Worm (Caenorhabditis elegans) whole organism, mixed stage, embryonic: ENCODE results near the gene F36D4.5.
"Not testable (repeated sequence)": the region's sequence is repeated elsewhere in the genome, so short reads cannot be mapped to it uniquely, and the experiment has no call there.

Source experiments
- M03D4.4 ChIP-seq: sonication (generic microtip); optimal IDR thresholded peaks from 2 replicates; lab custom pipeline; 2017; ENCODE audit warnings: mild to moderate bottlenecking, missing genetic modification characterization, missing compliant biosample characterization
- bed-3 ChIP-seq: fragments of 200-800 bp; sonication (Bioruptor generic); optimal IDR thresholded peaks from 3 replicates; lab custom pipeline; 2018; ENCODE audit warnings: mild to moderate bottlenecking, missing genetic modification characterization, moderate library complexity, missing compliant biosample characterization
- blmp-1 ChIP-seq: fragments of 150-350 bp; optimal IDR thresholded peaks from 2 replicates; lab custom pipeline; 2014; ENCODE audit warnings: missing biosample characterization, missing genetic modification characterization
- ceh-39 ChIP-seq: fragments of 150-350 bp; optimal IDR thresholded peaks from 2 replicates; lab custom pipeline; 2014; ENCODE audit warnings: missing biosample characterization, missing genetic modification characterization
- ceh-43 ChIP-seq: fragments of 200-800 bp; sonication (Bioruptor generic); optimal IDR thresholded peaks from 2 replicates; lab custom pipeline; 2018; ENCODE audit warnings: mild to moderate bottlenecking, missing genetic modification characterization, moderate library complexity, missing compliant biosample characterization
- ceh-83 ChIP-seq: fragments of 200-800 bp; sonication (Bioruptor generic); optimal IDR thresholded peaks from 2 replicates; lab custom pipeline; 2018; ENCODE audit warnings: mild to moderate bottlenecking, missing genetic modification characterization, missing compliant biosample characterization
- ces-1 ChIP-seq: fragments of 150-350 bp; optimal IDR thresholded peaks from 2 replicates; lab custom pipeline; 2014; ENCODE audit warnings: missing biosample characterization, missing genetic modification reagents, missing genetic modification characterization
- cnd-1 ChIP-seq: fragments of 200-800 bp; sonication (Bioruptor generic); optimal IDR thresholded peaks from 2 replicates; lab custom pipeline; 2018; ENCODE audit warnings: mild to moderate bottlenecking, missing genetic modification characterization, missing compliant biosample characterization
- drap-1 ChIP-seq: fragments of 200-800 bp; sonication (Bioruptor generic); optimal IDR thresholded peaks from 3 replicates; lab custom pipeline; 2018; ENCODE audit warnings: mild to moderate bottlenecking, missing genetic modification characterization, missing compliant biosample characterization
- elt-3 ChIP-seq: fragments of 150-350 bp; optimal IDR thresholded peaks from 2 replicates; lab custom pipeline; 2014; ENCODE audit warnings: missing biosample characterization, missing genetic modification characterization
- flh-1 ChIP-seq: fragments of 200-800 bp; sonication (Bioruptor generic); optimal IDR thresholded peaks from 2 replicates; lab custom pipeline; 2018; ENCODE audit warnings: mild to moderate bottlenecking, missing genetic modification characterization, moderate library complexity, missing compliant biosample characterization
- ham-2 ChIP-seq: fragments of 200-800 bp; sonication (Bioruptor generic); optimal IDR thresholded peaks from 2 replicates; lab custom pipeline; 2018; ENCODE audit warnings: mild to moderate bottlenecking, missing genetic modification characterization, missing compliant biosample characterization
- lin-13 ChIP-seq: fragments of 150-350 bp; optimal IDR thresholded peaks from 2 replicates; lab custom pipeline; 2014; ENCODE audit warnings: missing biosample characterization, missing genetic modification characterization
- lin-32 ChIP-seq: fragments of 200-800 bp; sonication (Bioruptor generic); optimal IDR thresholded peaks from 2 replicates; lab custom pipeline; 2018; ENCODE audit warnings: mild to moderate bottlenecking, missing genetic modification characterization, missing compliant biosample characterization
- mab-5 ChIP-seq: fragments of 150-350 bp; optimal IDR thresholded peaks from 2 replicates; lab custom pipeline; 2014; ENCODE audit warnings: missing biosample characterization, missing genetic modification characterization
- mep-1 ChIP-seq: fragments of 150-350 bp; optimal IDR thresholded peaks from 2 replicates; lab custom pipeline; 2017; ENCODE audit warnings: missing biosample characterization, missing genetic modification reagents, missing genetic modification characterization, inconsistent platforms
- mls-2 ChIP-seq: sonication (generic microtip); optimal IDR thresholded peaks from 2 replicates; lab custom pipeline; 2016; ENCODE audit warnings: mild to moderate bottlenecking, missing genetic modification characterization, moderate library complexity, missing compliant biosample characterization
- nhr-12 ChIP-seq: fragments of 150-350 bp; optimal IDR thresholded peaks from 2 replicates; lab custom pipeline; 2014; ENCODE audit warnings: missing biosample characterization, missing genetic modification characterization
- nhr-2 ChIP-seq: fragments of 150-350 bp; optimal IDR thresholded peaks from 2 replicates; lab custom pipeline; 2014; ENCODE audit warnings: missing biosample characterization, missing genetic modification characterization
- nhr-237 ChIP-seq: fragments of 150-350 bp; optimal IDR thresholded peaks from 2 replicates; lab custom pipeline; 2014; ENCODE audit warnings: missing biosample characterization, missing genetic modification characterization
- nhr-28 ChIP-seq: fragments of 150-350 bp; optimal IDR thresholded peaks from 2 replicates; lab custom pipeline; 2014; ENCODE audit warnings: missing biosample characterization, missing genetic modification characterization
- nhr-76 ChIP-seq: sonication (generic microtip); optimal IDR thresholded peaks from 2 replicates; lab custom pipeline; 2017; ENCODE audit warnings: missing biosample characterization, missing genetic modification characterization
- pha-4 ChIP-seq: fragments of 150-350 bp; optimal IDR thresholded peaks from 2 replicates; lab custom pipeline; 2018; ENCODE audit warnings: missing biosample characterization, missing genetic modification reagents, missing genetic modification characterization
- sem-2 ChIP-seq: fragments of 200-800 bp; sonication (Bioruptor generic); optimal IDR thresholded peaks from 2 replicates; lab custom pipeline; 2018; ENCODE audit warnings: mild to moderate bottlenecking, missing genetic modification characterization, missing compliant biosample characterization
- snpc-4 ChIP-seq: fragments of 150-350 bp; optimal IDR thresholded peaks from 2 replicates; lab custom pipeline; 2014; ENCODE audit warnings: missing biosample characterization, missing genetic modification characterization
- tbx-8 ChIP-seq: fragments of 200-800 bp; sonication (Bioruptor generic); optimal IDR thresholded peaks from 2 replicates; lab custom pipeline; 2018; ENCODE audit warnings: mild to moderate bottlenecking, missing genetic modification characterization, moderate library complexity, missing compliant biosample characterization
- unc-120 ChIP-seq: sonication (generic microtip); optimal IDR thresholded peaks from 2 replicates; lab custom pipeline; 2017; ENCODE audit warnings: missing genetic modification characterization, missing compliant biosample characterization; ENCODE audit not compliant: poor library complexity, severe bottlenecking
- unc-39 ChIP-seq: fragments of 150-350 bp; optimal IDR thresholded peaks from 2 replicates; lab custom pipeline; 2014; ENCODE audit warnings: missing biosample characterization, missing genetic modification characterization
- unc-62 ChIP-seq: fragments of 150-350 bp; optimal IDR thresholded peaks from 2 replicates; lab custom pipeline; 2014; ENCODE audit warnings: missing biosample characterization, missing genetic modification reagents, missing genetic modification characterization
- zip-8 ChIP-seq: fragments of 150-350 bp; optimal IDR thresholded peaks from 2 replicates; lab custom pipeline; 2014; ENCODE audit warnings: missing biosample characterization, missing genetic modification characterization
- ztf-11 ChIP-seq: fragments of 150-350 bp; optimal IDR thresholded peaks from 2 replicates; lab custom pipeline; 2014; ENCODE audit warnings: missing biosample characterization, missing genetic modification characterization

F36D4.5 gene

DNA sequence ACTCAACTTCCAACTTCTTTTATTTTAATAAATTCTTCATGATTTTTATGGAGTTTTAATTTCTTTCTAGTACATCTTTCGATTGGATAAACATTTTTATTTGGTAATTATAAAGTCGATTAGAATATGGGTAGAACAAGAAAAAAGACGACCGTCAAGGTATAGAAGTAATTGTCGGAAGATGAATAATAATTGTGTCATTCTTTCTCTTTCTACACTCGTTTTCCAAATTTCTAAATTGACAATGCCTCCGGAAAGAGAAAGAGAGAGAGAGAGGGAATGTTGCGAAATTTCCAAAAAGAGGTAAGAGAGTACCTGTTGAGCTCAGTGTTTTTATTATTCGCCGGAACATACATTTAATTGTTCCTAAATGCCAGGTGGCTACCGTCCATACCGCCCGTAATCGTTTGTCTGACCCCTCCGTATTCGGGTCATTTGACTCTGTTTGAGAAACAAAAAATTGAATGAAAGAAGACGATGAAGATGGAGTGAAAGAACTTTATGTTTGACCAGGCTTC is 43.7 kb downstream of the F36D4.5 start, which contains the start of gene E02C12.12:
TSS of gene E02C12.12 (minus strand) at position 468 of the 518 bp plus-strand sequence.
- TF ChIP-seq nhr-28 (tag; lab: Kevin White, UChicago), result no peak
- no peak for TF ChIP-seq drap-1 (GFP tag; lab: Kevin White, UChicago)
- TF ChIP-seq nhr-2 (tag; lab: Kevin White, UChicago), result peak; percentile 51
- no peak for TF ChIP-seq ztf-11 (tag; lab: Kevin White, UChicago)

DNA sequence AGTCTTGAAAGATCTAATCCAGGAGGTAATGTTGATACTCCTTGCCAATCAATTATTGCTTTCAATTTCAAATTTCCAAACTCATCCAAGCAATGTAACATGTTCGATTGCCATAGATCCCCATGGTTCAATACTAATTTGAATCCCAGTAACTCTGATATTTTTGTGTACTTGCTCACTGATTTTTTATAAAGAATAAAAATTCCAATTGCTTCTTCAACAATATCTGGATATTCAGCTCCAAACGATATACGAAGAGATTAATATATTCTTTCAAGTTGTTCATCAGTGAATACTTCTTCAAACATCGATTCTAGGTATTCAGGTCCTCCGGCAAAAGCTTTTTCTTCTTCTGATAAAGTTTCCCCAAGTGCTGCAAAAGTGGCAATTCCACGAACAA is 45.8 kb downstream of the F36D4.5 start, which contains the start of gene E02C12.11:
TSS of gene E02C12.11 (minus strand) at position 101 of the 400 bp plus-strand sequence.
- TF ChIP-seq cnd-1; M03D4.4; ham-2 (GFP tag; lab: Kevin White, UChicago): not testable (repeated sequence)
- TF ChIP-seq, all 35 proteins: peak for 0; not testable (repeated sequence) for 35

DNA sequence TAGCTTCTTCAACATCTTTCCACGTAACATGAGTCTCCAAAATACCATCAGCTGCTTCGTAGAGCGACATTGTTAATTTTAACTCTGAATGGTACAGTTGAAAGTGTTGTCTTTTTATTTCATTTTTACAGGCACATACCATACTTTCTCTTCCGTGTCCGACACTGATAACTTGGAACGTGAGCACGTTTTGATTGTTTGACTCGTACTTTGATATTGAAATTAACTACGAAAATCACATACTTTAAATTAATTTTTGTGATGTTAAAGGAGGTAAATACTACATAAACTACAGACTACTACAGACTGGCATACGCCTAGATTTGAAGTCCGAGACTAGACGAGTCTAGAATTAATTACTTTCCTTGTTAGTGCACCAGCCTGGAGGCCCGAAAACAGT is 47.3 kb downstream of the F36D4.5 start, which contains the start of gene E02C12.10:
TSS of gene E02C12.10 (minus strand) at position 75 of the 400 bp plus-strand sequence.
- no peak for TF ChIP-seq pha-4 (tag; lab: Kevin White, UChicago)
- no peak for TF ChIP-seq ceh-83 (GFP tag; lab: Kevin White, UChicago)
- TF ChIP-seq cnd-1, result no peak
- no peak for TF ChIP-seq nhr-237 (tag; lab: Kevin White, UChicago)
- TF ChIP-seq ceh-39, result no peak
- no peak for TF ChIP-seq snpc-4
- TF ChIP-seq lin-32 (GFP tag; lab: Kevin White, UChicago), result no peak
- no peak for TF ChIP-seq nhr-2 (tag; lab: Kevin White, UChicago)
- no peak for TF ChIP-seq blmp-1 (tag; lab: Kevin White, UChicago)

DNA sequence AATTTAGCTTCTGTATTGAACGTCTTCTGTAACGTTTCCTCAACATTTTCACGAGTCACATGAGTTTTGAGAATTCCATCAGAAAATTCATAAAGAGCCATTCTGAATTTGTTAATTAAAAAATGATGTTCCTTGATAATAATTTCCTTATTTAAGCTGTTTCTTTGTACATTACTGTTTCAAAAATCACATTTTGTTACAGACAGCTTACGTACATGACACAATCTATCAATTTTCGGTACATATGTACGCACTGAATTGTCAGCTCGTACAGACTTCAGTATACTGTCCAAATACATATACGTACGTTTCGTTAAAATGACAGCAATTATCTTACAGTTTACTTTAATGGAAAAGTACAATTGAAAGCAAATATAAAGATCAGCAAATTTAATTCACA is 49.2 kb downstream of the F36D4.5 start, which contains the start of gene E02C12.19:
TSS of gene E02C12.19 (minus strand) at position 101 of the 400 bp plus-strand sequence.
- TF ChIP-seq snpc-4 (no peak), sem-2 (GFP tag; lab: Kevin White, UChicago) (no peak), cnd-1 (no peak), ztf-11 (tag; lab: Kevin White, UChicago) (no peak), M03D4.4 (no peak), ces-1 (GFP tag; lab: Kevin White, UChicago) (no peak), nhr-28 (tag; lab: Kevin White, UChicago) (no peak), mls-2 (tag; lab: Kevin White, UChicago) (no peak), ceh-43 (no peak), unc-120 (tag; lab: Kevin White, UChicago) (no peak), mep-1 (no peak), elt-3 (no peak), ham-2 (GFP tag; lab: Kevin White, UChicago) (no peak), bed-3 (no peak), mab-5 (tag; lab: Kevin White, UChicago) (no peak), nhr-237 (tag; lab: Kevin White, UChicago) (no peak), pha-4 (tag; lab: Kevin White, UChicago) (no peak)

DNA sequence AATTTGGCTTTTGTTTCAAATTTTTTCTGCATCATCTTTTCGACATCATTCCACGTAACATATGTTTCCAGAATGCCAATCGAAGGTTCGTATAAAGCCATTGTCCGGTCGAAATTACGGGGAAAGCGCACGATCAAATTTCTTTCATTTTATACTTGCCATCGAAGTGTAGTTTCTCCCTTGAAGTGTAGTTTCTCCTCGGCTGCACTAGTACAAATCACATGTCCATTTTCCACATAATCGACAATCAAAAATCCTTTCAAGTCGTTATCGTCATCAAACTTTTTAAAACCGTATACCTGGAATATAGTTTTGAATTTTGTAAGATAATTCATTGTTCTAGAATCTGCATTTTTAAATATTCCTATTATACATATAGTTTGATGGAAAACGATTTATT is 50.2 kb downstream of the F36D4.5 start, which contains the start of gene E02C12.9:
TSS of gene E02C12.9 (minus strand) at position 101 of the 400 bp plus-strand sequence.
- TF ChIP-seq ceh-43, result no peak

DNA sequence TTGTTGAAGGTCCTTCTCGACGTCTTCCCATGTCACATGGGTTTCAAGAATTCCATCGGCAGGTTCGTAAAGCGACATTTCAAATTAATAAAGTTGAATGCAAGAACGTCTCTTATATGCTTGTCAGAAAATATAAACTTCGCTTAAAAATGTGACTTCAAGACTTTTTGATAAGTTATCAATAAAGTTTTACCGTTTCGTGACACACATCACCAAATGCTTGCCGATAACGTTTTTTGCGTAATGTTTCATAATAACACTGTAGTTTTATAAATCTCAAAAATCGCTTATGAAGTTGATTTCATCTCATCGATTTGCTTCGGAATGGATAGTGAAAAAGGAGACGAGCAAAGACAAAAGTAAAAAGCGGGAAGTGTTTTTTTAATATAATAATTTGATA is 52.1 kb downstream of the F36D4.5 start, which contains the start of gene E02C12.8:
TSS of gene E02C12.8 (minus strand) at position 141 of the 400 bp plus-strand sequence.
- TF ChIP-seq nhr-12 (tag; lab: Kevin White, UChicago), result no peak
- no peak for TF ChIP-seq ceh-83 (GFP tag; lab: Kevin White, UChicago)
- TF ChIP-seq mep-1, result no peak
- no peak for TF ChIP-seq flh-1 (GFP tag; lab: Kevin White, UChicago)
- no peak for TF ChIP-seq snpc-4
- no peak for TF ChIP-seq mls-2 (tag; lab: Kevin White, UChicago)
- TF ChIP-seq lin-13 (tag; lab: Kevin White, UChicago), result no peak
- no peak for TF ChIP-seq nhr-76 (tag; lab: Kevin White, UChicago)
- no peak for TF ChIP-seq cnd-1
- no peak for TF ChIP-seq nhr-2 (tag; lab: Kevin White, UChicago)
- TF ChIP-seq ces-1 (GFP tag; lab: Kevin White, UChicago), result no peak
- no peak for TF ChIP-seq unc-39 (tag; lab: Kevin White, UChicago)
- TF ChIP-seq ceh-39, result no peak
- TF ChIP-seq ham-2 (GFP tag; lab: Kevin White, UChicago), result no peak
- no peak for TF ChIP-seq unc-62 (GFP tag; lab: Kevin White, UChicago)
- TF ChIP-seq pha-4 (tag; lab: Kevin White, UChicago), result no peak
- no peak for TF ChIP-seq unc-120 (tag; lab: Kevin White, UChicago)
- TF ChIP-seq tbx-8 (GFP tag; lab: Kevin White, UChicago), result no peak
- no peak for TF ChIP-seq zip-8
- no peak for TF ChIP-seq drap-1 (GFP tag; lab: Kevin White, UChicago)
